Worm (Caenorhabditis elegans) whole organism, L4 larva: Measurements from ENCODE around the gene F35E12.9.

ENCODE experiments used
- T20F7.1 ChIP-seq: fragments of 200-800 bp; sonication (Bioruptor generic); optimal IDR thresholded peaks from 2 replicates; lab custom pipeline; 2018; ENCODE audit warnings: mild to moderate bottlenecking, missing genetic modification characterization, missing compliant biosample characterization
- T26A8.4 ChIP-seq: fragments of 200-800 bp; sonication (Bioruptor generic); IDR thresholded peaks from 2 replicates; pipeline ENCODE4 v1.3.6; 2022; ENCODE audit warnings: missing genetic modification characterization, missing compliant biosample characterization
- Y48G9A.11 ChIP-seq: fragments of 200-800 bp; sonication (Bioruptor generic); IDR thresholded peaks from 2 replicates; pipeline ENCODE4 v1.3.6; 2022; ENCODE audit warnings: missing genetic modification reagents, missing genetic modification characterization, missing compliant biosample characterization
- Y5F2A.4 ChIP-seq: fragments of 200-800 bp; sonication (Bioruptor generic); optimal IDR thresholded peaks from 2 replicates; lab custom pipeline; 2018; ENCODE audit warnings: mild to moderate bottlenecking, missing genetic modification characterization, missing compliant biosample characterization
- aha-1 ChIP-seq: fragments of 150-350 bp; peaks from one replicate; lab custom pipeline; 2014; ENCODE audit warnings: missing biosample characterization, missing genetic modification characterization
- ama-1 ChIP-seq: fragments of 150-350 bp; optimal IDR thresholded peaks from 2 replicates; lab custom pipeline; 2014; ENCODE audit warnings: inconsistent platforms, mixed read lengths
- arid-1 ChIP-seq: fragments of 200-800 bp; sonication (Bioruptor generic); conservative IDR thresholded peaks from 2 replicates; pipeline ENCODE4 v1.3.6; 2022; ENCODE audit warnings: missing genetic modification reagents, missing genetic modification characterization, missing compliant biosample characterization
- ceh-62 ChIP-seq: sonication (generic microtip); optimal IDR thresholded peaks from 2 replicates; lab custom pipeline; 2017; ENCODE audit warnings: missing biosample characterization, missing genetic modification characterization
- ces-1 ChIP-seq: fragments of 150-350 bp; sonication (generic microtip); optimal IDR thresholded peaks from 4 replicates; lab custom pipeline; 2014; ENCODE audit warnings: missing biosample characterization, missing genetic modification reagents, missing genetic modification characterization
- ctbp-1 ChIP-seq: fragments of 200-800 bp; sonication (Bioruptor generic); IDR thresholded peaks from 2 replicates; pipeline ENCODE4 v1.3.6; 2022; ENCODE audit warnings: missing genetic modification reagents, missing genetic modification characterization, missing compliant biosample characterization
- daf-16 ChIP-seq, 3 experiments: sonication (generic microtip); optimal IDR thresholded peaks; 2 replicates each; lab custom pipeline; 2016 to 2017; ENCODE audit warnings: missing genetic modification characterization in 3 of 3, missing genetic modification reagents in 3 of 3, mild to moderate bottlenecking in 2 of 3, missing compliant biosample characterization in 2 of 3, missing biosample characterization in 1 of 3, moderate library complexity in 1 of 3
- daf-19 ChIP-seq: fragments of 200-800 bp; sonication (Bioruptor generic); conservative IDR thresholded peaks from 2 replicates; pipeline ENCODE4 v1.3.6; 2022; ENCODE audit warnings: missing genetic modification characterization, missing compliant biosample characterization
- dmd-6 ChIP-seq: fragments of 200-800 bp; sonication (Bioruptor generic); IDR thresholded peaks from 2 replicates; pipeline ENCODE4 v1.3.6; 2022; ENCODE audit warnings: missing genetic modification reagents, missing genetic modification characterization, missing compliant biosample characterization
- dmd-8 ChIP-seq: fragments of 200-800 bp; sonication (Bioruptor generic); IDR thresholded peaks from 2 replicates; pipeline ENCODE4 v1.3.6; 2022; ENCODE audit warnings: missing genetic modification characterization, missing compliant biosample characterization
- duxl-1 ChIP-seq: sonication (generic microtip); optimal IDR thresholded peaks from 2 replicates; lab custom pipeline; 2016; ENCODE audit warnings: mild to moderate bottlenecking, missing genetic modification characterization, moderate library complexity, missing compliant biosample characterization; ENCODE audit not compliant: poor library complexity
- dve-1 ChIP-seq: sonication (generic microtip); optimal IDR thresholded peaks from 2 replicates; lab custom pipeline; 2017; ENCODE audit warnings: antibody characterized with exemption, mild to moderate bottlenecking, missing genetic modification characterization, missing compliant biosample characterization; ENCODE audit not compliant: insufficient read depth
- egl-27 ChIP-seq: sonication (generic microtip); optimal IDR thresholded peaks from 3 replicates; lab custom pipeline; 2017; ENCODE audit warnings: missing biosample characterization, missing genetic modification reagents, missing genetic modification characterization
- egl-43 ChIP-seq: fragments of 200-800 bp; sonication (Bioruptor generic); IDR thresholded peaks from 2 replicates; pipeline ENCODE4 v1.3.6; 2022; ENCODE audit warnings: missing genetic modification reagents, missing genetic modification characterization, missing compliant biosample characterization
- fkh-10 ChIP-seq: fragments of 150-350 bp; optimal IDR thresholded peaks from 2 replicates; lab custom pipeline; 2014; ENCODE audit warnings: missing biosample characterization, missing genetic modification reagents, missing genetic modification characterization
- fos-1 ChIP-seq: fragments of 150-350 bp; optimal IDR thresholded peaks from 2 replicates; lab custom pipeline; 2014; ENCODE audit warnings: missing biosample characterization, missing genetic modification characterization
- hlh-11 ChIP-seq: fragments of 200-800 bp; sonication (Bioruptor generic); optimal IDR thresholded peaks from 2 replicates; lab custom pipeline; 2018; ENCODE audit warnings: mild to moderate bottlenecking, missing genetic modification characterization, missing compliant biosample characterization
- hlh-30 ChIP-seq: sonication (generic microtip); optimal IDR thresholded peaks from 2 replicates; lab custom pipeline; 2017; ENCODE audit warnings: antibody characterized with exemption, mild to moderate bottlenecking, missing genetic modification characterization, missing compliant biosample characterization; ENCODE audit not compliant: insufficient read depth
- lin-1 ChIP-seq: fragments of 200-800 bp; sonication (Bioruptor generic); IDR thresholded peaks from 2 replicates; pipeline ENCODE4 v1.3.6; 2022; ENCODE audit warnings: missing genetic modification reagents, missing genetic modification characterization, missing compliant biosample characterization
- lin-29 ChIP-seq: fragments of 200-800 bp; sonication (Bioruptor generic); IDR thresholded peaks from 2 replicates; pipeline ENCODE4 v1.3.6; 2022; ENCODE audit warnings: missing genetic modification reagents, missing genetic modification characterization, missing compliant biosample characterization
- lin-38 ChIP-seq: fragments of 200-800 bp; sonication (Bioruptor generic); IDR thresholded peaks from 2 replicates; pipeline ENCODE4 v1.3.6; 2022; ENCODE audit warnings: missing genetic modification reagents, missing genetic modification characterization, missing compliant biosample characterization
- lin-39 ChIP-seq: fragments of 150-350 bp; optimal IDR thresholded peaks from 2 replicates; lab custom pipeline; 2014; ENCODE audit warnings: missing biosample characterization, missing genetic modification reagents, missing genetic modification characterization
- lsy-2 ChIP-seq, 2 experiments: fragments of 150-350 bp in 1 of 2; sonication (generic microtip) in 1 of 2; optimal IDR thresholded peaks; 2 replicates each; lab custom pipeline; 2014 to 2017; ENCODE audit warnings: missing biosample characterization in 2 of 2, missing genetic modification characterization in 2 of 2
- mxl-2 ChIP-seq: fragments of 200-800 bp; sonication (Bioruptor generic); conservative IDR thresholded peaks from 2 replicates; pipeline ENCODE4 v1.3.6; 2022; ENCODE audit warnings: missing genetic modification reagents, missing genetic modification characterization, missing compliant biosample characterization
- mxl-3 ChIP-seq: fragments of 200-800 bp; sonication (Bioruptor generic); optimal IDR thresholded peaks from 2 replicates; lab custom pipeline; 2018; ENCODE audit warnings: mild to moderate bottlenecking, missing genetic modification characterization, missing compliant biosample characterization
- nhr-102 ChIP-seq: sonication (generic microtip); optimal IDR thresholded peaks from 2 replicates; lab custom pipeline; 2016; ENCODE audit warnings: mild to moderate bottlenecking, missing genetic modification characterization, moderate library complexity, missing compliant biosample characterization
- nhr-111 ChIP-seq: fragments of 200-800 bp; sonication (Bioruptor generic); optimal IDR thresholded peaks from 2 replicates; lab custom pipeline; 2018; ENCODE audit warnings: mild to moderate bottlenecking, missing genetic modification characterization, missing compliant biosample characterization
- nhr-237 ChIP-seq: sonication (generic microtip); optimal IDR thresholded peaks from 2 replicates; lab custom pipeline; 2017; ENCODE audit warnings: missing biosample characterization, missing genetic modification characterization
- nhr-28 ChIP-seq: fragments of 150-350 bp; optimal IDR thresholded peaks from 2 replicates; lab custom pipeline; 2014; ENCODE audit warnings: missing biosample characterization, missing genetic modification characterization
- nhr-41 ChIP-seq: fragments of 200-800 bp; sonication (Bioruptor generic); IDR thresholded peaks from 2 replicates; pipeline ENCODE4 v1.3.6; 2022; ENCODE audit warnings: missing genetic modification reagents, missing genetic modification characterization, missing compliant biosample characterization
- nhr-42 ChIP-seq: fragments of 200-800 bp; sonication (Bioruptor generic); IDR thresholded peaks from 2 replicates; pipeline ENCODE4 v1.3.6; 2022; ENCODE audit warnings: missing genetic modification characterization, missing compliant biosample characterization
- nhr-48 ChIP-seq: sonication (generic microtip); optimal IDR thresholded peaks from 2 replicates; lab custom pipeline; 2016; ENCODE audit warnings: mild to moderate bottlenecking, missing genetic modification characterization, missing compliant biosample characterization
- nhr-6 ChIP-seq: fragments of 150-350 bp; optimal IDR thresholded peaks from 2 replicates; lab custom pipeline; 2014; ENCODE audit warnings: missing biosample characterization, missing genetic modification characterization
- nhr-77 ChIP-seq: fragments of 150-350 bp; optimal IDR thresholded peaks from 2 replicates; lab custom pipeline; 2014; ENCODE audit warnings: missing biosample characterization, missing genetic modification characterization
- php-3 ChIP-seq: fragments of 200-800 bp; sonication (Bioruptor generic); IDR thresholded peaks from 2 replicates; pipeline ENCODE4 v1.3.6; 2022; ENCODE audit warnings: missing genetic modification reagents, missing genetic modification characterization, missing compliant biosample characterization
- pqm-1 ChIP-seq: sonication (generic microtip); optimal IDR thresholded peaks from 2 replicates; lab custom pipeline; 2017; ENCODE audit warnings: missing biosample characterization, missing genetic modification characterization
- rbr-2 ChIP-seq: sonication (generic microtip); optimal IDR thresholded peaks from 2 replicates; lab custom pipeline; 2016; ENCODE audit warnings: missing genotype, missing genetic modification characterization, missing compliant biosample characterization
- saeg-2 ChIP-seq: fragments of 200-800 bp; sonication (Bioruptor generic); IDR thresholded peaks from 2 replicates; pipeline ENCODE4 v1.3.6; 2022; ENCODE audit warnings: missing genetic modification reagents, missing genetic modification characterization, missing compliant biosample characterization
- snpc-4 ChIP-seq: fragments of 150-350 bp; optimal IDR thresholded peaks from 2 replicates; lab custom pipeline; 2014; ENCODE audit warnings: missing biosample characterization, missing genetic modification characterization
- unc-62 ChIP-seq, 3 experiments: fragments of 150-350 bp in 1 of 3; sonication (generic microtip); optimal IDR thresholded peaks in 2 of 3; peaks in 1 of 3; 1 replicate in 1 of 3; 2 replicates in 2 of 3; lab custom pipeline; 2014 to 2017; ENCODE audit warnings: missing biosample characterization in 3 of 3, missing genetic modification characterization in 3 of 3, missing genetic modification reagents in 3 of 3, missing genotype in 1 of 3
- zfp-2 ChIP-seq: sonication (generic microtip); optimal IDR thresholded peaks from 2 replicates; lab custom pipeline; 2016; ENCODE audit warnings: mild to moderate bottlenecking, missing genetic modification characterization, missing compliant biosample characterization
- zip-2 ChIP-seq: fragments of 150-350 bp; optimal IDR thresholded peaks from 2 replicates; lab custom pipeline; 2014; ENCODE audit warnings: missing biosample characterization, missing genetic modification characterization
- ztf-11 ChIP-seq: fragments of 150-350 bp; optimal IDR thresholded peaks from 2 replicates; lab custom pipeline; 2014; ENCODE audit warnings: missing biosample characterization, missing genetic modification characterization

The F35E12.9 gene

ce11 chrV:13751811-13752210 is 6.9 kb upstream of the F35E12.9 start, which contains the start of gene cld-9:
Gene cld-9 (minus strand): TSS chrV:13751891.
- TF ChIP-seq ceh-62 (no peak), lin-29 (GFP tag; lab: Robert Waterston, UW) (no peak), egl-43 (GFP tag; lab: Robert Waterston, UW) (no peak), nhr-102 (tag; lab: Kevin White, UChicago) (no peak), T26A8.4 (GFP tag; lab: Robert Waterston, UW) (no peak), dmd-6 (GFP tag; lab: Robert Waterston, UW) (peak; percentile 65), nhr-42 (GFP tag; lab: Robert Waterston, UW) (no peak), ctbp-1 (GFP tag; lab: Robert Waterston, UW) (no peak), mxl-2 (GFP tag; lab: Robert Waterston, UW) (no peak), fos-1 (tag; lab: Kevin White, UChicago) (no peak), daf-19 (GFP tag; lab: Robert Waterston, UW) (no peak), ces-1 (GFP tag; lab: Kevin White, UChicago) (no peak), nhr-77 (tag; lab: Kevin White, UChicago) (peak; percentile 28), lin-39 (no peak), ztf-11 (no peak), daf-16 (GFP tag; optimal IDR thresholded peaks at IDR 0.05; lab: Kevin White, UChicago) (no peak), daf-16 (tag; optimal IDR thresholded peaks at IDR 0.05; lab: Kevin White, UChicago) (peak; percentile 63), lsy-2 (tag; optimal IDR thresholded peaks at IDR 0.05; lab: Kevin White, UChicago) (no peak), duxl-1 (tag; lab: Kevin White, UChicago) (no peak), hlh-11 (tag; lab: Kevin White, UChicago) (peak; percentile 7), egl-27 (tag; lab: Kevin White, UChicago) (no peak), dve-1 (tag; lab: Kevin White, UChicago) (no peak), nhr-28 (tag; lab: Kevin White, UChicago) (peak; percentile 0), php-3 (0 out of 2 replicates have a peak, but pooled peaks have one; percentile 30), dmd-8 (GFP tag; lab: Robert Waterston, UW) (no peak), lin-38 (GFP tag; lab: Robert Waterston, UW) (no peak), saeg-2 (GFP tag; lab: Robert Waterston, UW) (no peak), hlh-30 (tag; lab: Kevin White, UChicago) (no peak), pqm-1 (tag; lab: Kevin White, UChicago) (peak; percentile 51), nhr-111 (GFP tag; lab: Kevin White, UChicago) (no peak), nhr-48 (tag; lab: Kevin White, UChicago) (no peak), zfp-2 (tag; lab: Kevin White, UChicago) (no peak), ama-1 (lab: Kevin White, UChicago) (no peak), fkh-10 (no peak), lin-1 (no peak)

- TF ChIP-seq nhr-42 (GFP tag; lab: Robert Waterston, UW) (no peak), arid-1 (GFP tag; lab: Robert Waterston, UW) (no peak), T26A8.4 (GFP tag; lab: Robert Waterston, UW) (no peak), nhr-6 (tag; lab: Kevin White, UChicago) (no peak), snpc-4 (tag; lab: Kevin White, UChicago) (no peak), T20F7.1 (GFP tag; lab: Kevin White, UChicago) (no peak), ama-1 (lab: Kevin White, UChicago) (no peak), nhr-41 (GFP tag; lab: Robert Waterston, UW) (no peak), nhr-237 (tag; lab: Kevin White, UChicago) (no peak), mxl-3 (GFP tag; lab: Kevin White, UChicago) (no peak), aha-1 (tag; lab: Kevin White, UChicago) (peak; percentile 69), Y5F2A.4 (no peak), zip-2 (tag; lab: Kevin White, UChicago) (no peak), Y48G9A.11 (GFP tag; lab: Robert Waterston, UW) (no peak), unc-62 (GFP tag; optimal IDR thresholded peaks at IDR 0.05 in 1 of 2; lab: Kevin White, UChicago) (peak in 1 of 2 experiments; percentile 37), unc-62 (tag; optimal IDR thresholded peaks at IDR 0.05; lab: Kevin White, UChicago) (no peak), nhr-111 (GFP tag; lab: Kevin White, UChicago) (no peak), rbr-2 (tag; lab: Kevin White, UChicago) (no peak), ces-1 (GFP tag; lab: Kevin White, UChicago) (no peak)
Measured at ce11 chrV:13748658-13749057, 3.7 kb upstream of the F35E12.9 start, which contains the start of gene F35E12.10. Gene F35E12.10 (minus strand): TSS chrV:13748758.
